Fruit fly (Drosophila melanogaster) whole organism, prepupa: ENCODE measurements around the gene CG3149.

Experiments used
- Blimp-1 ChIP-seq: fragments of 200-800 bp; sonication (Bioruptor generic); optimal IDR thresholded peaks from 3 replicates; lab custom pipeline; 2017; ENCODE audit warnings: missing biosample characterization, missing genetic modification characterization, mild to moderate bottlenecking, moderate library complexity, missing genetic modification reagents
- CG10631 ChIP-seq: fragments of 200-800 bp; sonication (Bioruptor generic); optimal IDR thresholded peaks from 2 replicates; lab custom pipeline; 2016; ENCODE audit warnings: missing biosample characterization, missing genetic modification characterization
- CG10669 ChIP-seq: fragments of 200-800 bp; sonication (Bioruptor generic); optimal IDR thresholded peaks from 3 replicates; lab custom pipeline; 2018; ENCODE audit warnings: missing biosample characterization, mild to moderate bottlenecking, missing genetic modification characterization, moderate library complexity
- CG11294 ChIP-seq: fragments of 200-800 bp; sonication (Bioruptor generic); IDR thresholded peaks from 2 replicates; pipeline ENCODE4 v1.3.6; 2022; ENCODE audit warnings: missing biosample characterization, missing genetic modification characterization
- CG11762 ChIP-seq: fragments of 200-800 bp; sonication (Bioruptor generic); optimal IDR thresholded peaks from 3 replicates; lab custom pipeline; 2016; ENCODE audit warnings: missing biosample characterization, missing genetic modification characterization; ENCODE audit not compliant: insufficient read depth
- CG15336 ChIP-seq: fragments of 200-800 bp; sonication (Bioruptor generic); IDR thresholded peaks from 2 replicates; pipeline ENCODE4 v1.3.6; 2022; ENCODE audit warnings: missing biosample characterization, missing genetic modification characterization
- CG1621 ChIP-seq: fragments of 200-800 bp; sonication (Bioruptor generic); optimal IDR thresholded peaks from 3 replicates; lab custom pipeline; 2018; ENCODE audit warnings: missing biosample characterization, mild to moderate bottlenecking, missing genetic modification characterization
- CG16779 ChIP-seq: fragments of 200-800 bp; sonication (Bioruptor generic); optimal IDR thresholded peaks from 3 replicates; lab custom pipeline; 2017; ENCODE audit warnings: missing biosample characterization, mild to moderate bottlenecking, missing genetic modification characterization
- CG31627 ChIP-seq: fragments of 200-800 bp; sonication (Bioruptor generic); optimal IDR thresholded peaks from 3 replicates; lab custom pipeline; 2016; ENCODE audit warnings: missing biosample characterization, missing genetic modification characterization
- CG32006 ChIP-seq: fragments of 200-800 bp; sonication (Bioruptor generic); optimal IDR thresholded peaks from 3 replicates; lab custom pipeline; 2017; ENCODE audit warnings: missing biosample characterization, mild to moderate bottlenecking, missing genetic modification characterization
- CG34406 ChIP-seq: fragments of 200-800 bp; sonication (Bioruptor generic); optimal IDR thresholded peaks from 3 replicates; lab custom pipeline; 2016; ENCODE audit warnings: missing biosample characterization, missing genetic modification characterization
- CG3919 ChIP-seq: fragments of 200-800 bp; sonication (Bioruptor generic); optimal IDR thresholded peaks from 3 replicates; lab custom pipeline; 2016; ENCODE audit warnings: missing biosample characterization, missing genetic modification characterization
- CG6163 ChIP-seq: fragments of 200-800 bp; sonication (Bioruptor generic); IDR thresholded peaks from 3 replicates; pipeline ENCODE4 v1.3.6; 2022; ENCODE audit warnings: missing biosample characterization, missing genetic modification characterization
- CG6792 ChIP-seq: fragments of 200-800 bp; sonication (Bioruptor generic); optimal IDR thresholded peaks from 3 replicates; lab custom pipeline; 2016; ENCODE audit warnings: missing biosample characterization, missing genetic modification characterization
- CG6808 ChIP-seq: fragments of 200-800 bp; sonication (Bioruptor generic); optimal IDR thresholded peaks from 3 replicates; lab custom pipeline; 2017; ENCODE audit warnings: missing biosample characterization, missing genetic modification characterization, mild to moderate bottlenecking, moderate library complexity, missing genetic modification reagents
- CG6854 ChIP-seq: fragments of 200-800 bp; sonication (Bioruptor generic); optimal IDR thresholded peaks from 2 replicates; lab custom pipeline; 2017; ENCODE audit warnings: missing biosample characterization, mild to moderate bottlenecking, missing genetic modification characterization
- CG7368 ChIP-seq: fragments of 200-800 bp; sonication (Bioruptor generic); optimal IDR thresholded peaks from 3 replicates; lab custom pipeline; 2016; ENCODE audit warnings: missing biosample characterization, missing genetic modification characterization
- CG8119 ChIP-seq: fragments of 200-800 bp; sonication (Bioruptor generic); IDR thresholded peaks from 3 replicates; pipeline ENCODE4 v1.3.6; 2022; ENCODE audit warnings: missing biosample characterization, missing genetic modification characterization
- CG8319 ChIP-seq: fragments of 200-800 bp; sonication (Bioruptor generic); optimal IDR thresholded peaks from 3 replicates; lab custom pipeline; 2016; ENCODE audit warnings: missing biosample characterization, missing genetic modification characterization
- CG8632 ChIP-seq: fragments of 200-800 bp; sonication (Bioruptor generic); optimal IDR thresholded peaks from 3 replicates; lab custom pipeline; 2016; ENCODE audit warnings: missing biosample characterization, missing genetic modification characterization
- CG9139 ChIP-seq: fragments of 200-800 bp; sonication (Bioruptor generic); optimal IDR thresholded peaks from 3 replicates; lab custom pipeline; 2017; ENCODE audit warnings: missing biosample characterization, mild to moderate bottlenecking, missing genetic modification characterization
- Eip75B ChIP-seq: fragments of 200-800 bp; sonication (Bioruptor generic); optimal IDR thresholded peaks from 3 replicates; lab custom pipeline; 2016; ENCODE audit warnings: missing biosample characterization, missing genetic modification characterization
- Eip78C ChIP-seq: fragments of 200-800 bp; sonication (Bioruptor generic); peaks from one replicate; lab custom pipeline; 2016; ENCODE audit warnings: missing biosample characterization, missing genetic modification characterization
- Ets21C ChIP-seq: fragments of 200-800 bp; sonication (Bioruptor generic); optimal IDR thresholded peaks from 3 replicates; lab custom pipeline; 2016; ENCODE audit warnings: missing biosample characterization, missing genetic modification characterization
- Ets96B ChIP-seq: fragments of 200-800 bp; optimal IDR thresholded peaks from 2 replicates; lab custom pipeline; 2019; ENCODE audit warnings: missing biosample characterization, mild to moderate bottlenecking, missing genetic modification characterization, moderate library complexity
- Gug ChIP-seq: fragments of 200-800 bp; sonication (Bioruptor generic); IDR thresholded peaks from 2 replicates; pipeline ENCODE4 v1.3.6; 2022; ENCODE audit warnings: missing biosample characterization, missing genetic modification characterization
- Hr4 ChIP-seq: fragments of 200-800 bp; sonication (Bioruptor generic); optimal IDR thresholded peaks from 3 replicates; lab custom pipeline; 2016; ENCODE audit warnings: missing biosample characterization, missing genetic modification characterization
- Lpt ChIP-seq: fragments of 200-800 bp; sonication (Bioruptor generic); optimal IDR thresholded peaks from 3 replicates; lab custom pipeline; 2016; ENCODE audit warnings: missing biosample characterization, missing genetic modification characterization
- Sox102F ChIP-seq: fragments of 200-800 bp; sonication (Bioruptor generic); optimal IDR thresholded peaks from 2 replicates; lab custom pipeline; 2016; ENCODE audit warnings: missing biosample characterization, mild to moderate bottlenecking, missing genetic modification characterization
- Sox14 ChIP-seq: fragments of 200-800 bp; sonication (Bioruptor generic); optimal IDR thresholded peaks from 3 replicates; lab custom pipeline; 2016; ENCODE audit warnings: missing biosample characterization, missing genetic modification characterization
- Sox15 ChIP-seq: fragments of 200-800 bp; sonication (Bioruptor generic); optimal IDR thresholded peaks from 3 replicates; lab custom pipeline; 2016; ENCODE audit warnings: missing biosample characterization, missing genetic modification characterization
- acj6 ChIP-seq: fragments of 200-800 bp; sonication (Bioruptor generic); optimal IDR thresholded peaks from 3 replicates; lab custom pipeline; 2016; ENCODE audit warnings: missing biosample characterization, missing genetic modification characterization
- cyc ChIP-seq: fragments of 200-800 bp; sonication (Bioruptor generic); optimal IDR thresholded peaks from 3 replicates; lab custom pipeline; 2016; ENCODE audit warnings: missing biosample characterization, missing genetic modification characterization
- dac ChIP-seq: fragments of 200-800 bp; sonication (Bioruptor generic); optimal IDR thresholded peaks from 2 replicates; lab custom pipeline; 2017; ENCODE audit warnings: missing biosample characterization, mild to moderate bottlenecking, missing genetic modification characterization
- dsx ChIP-seq: fragments of 200-800 bp; optimal IDR thresholded peaks from 3 replicates; lab custom pipeline; 2019; ENCODE audit warnings: missing biosample characterization, mild to moderate bottlenecking, missing genetic modification characterization, moderate library complexity; ENCODE audit not compliant: poor library complexity, severe bottlenecking
- eg ChIP-seq: fragments of 200-800 bp; sonication (Bioruptor generic); IDR thresholded peaks from 3 replicates; pipeline ENCODE4 v1.3.6; 2022; ENCODE audit warnings: missing biosample characterization, missing genetic modification characterization
- esn ChIP-seq: fragments of 200-800 bp; sonication (Bioruptor generic); optimal IDR thresholded peaks from 2 replicates; lab custom pipeline; 2016; ENCODE audit warnings: missing biosample characterization, mild to moderate bottlenecking, missing genetic modification characterization, moderate library complexity
- fd85E ChIP-seq: fragments of 200-800 bp; sonication (Bioruptor generic); optimal IDR thresholded peaks from 3 replicates; lab custom pipeline; 2016; ENCODE audit warnings: missing biosample characterization, missing genetic modification characterization
- fkh ChIP-seq: fragments of 200-800 bp; sonication (Bioruptor generic); optimal IDR thresholded peaks from 3 replicates; lab custom pipeline; 2017; ENCODE audit warnings: missing biosample characterization, mild to moderate bottlenecking, missing genetic modification characterization, moderate library complexity
- lz ChIP-seq: fragments of 200-800 bp; sonication (Bioruptor generic); optimal IDR thresholded peaks from 3 replicates; lab custom pipeline; 2016; ENCODE audit warnings: missing biosample characterization, missing genetic modification characterization
- net ChIP-seq: fragments of 200-800 bp; sonication (Bioruptor generic); optimal IDR thresholded peaks from 3 replicates; lab custom pipeline; 2016; ENCODE audit warnings: missing biosample characterization, missing genetic modification characterization
- pdm3 ChIP-seq: fragments of 200-800 bp; sonication (Bioruptor generic); optimal IDR thresholded peaks from 3 replicates; lab custom pipeline; 2016; ENCODE audit warnings: missing biosample characterization, missing genetic modification characterization
- salr ChIP-seq, 2 experiments: fragments of 200-800 bp; sonication (Bioruptor generic); optimal IDR thresholded peaks; 3 replicates each; lab custom pipeline; 2016 to 2018; ENCODE audit warnings: missing biosample characterization in 2 of 2, missing genetic modification characterization in 2 of 2, mild to moderate bottlenecking in 1 of 2
- spab ChIP-seq: fragments of 200-800 bp; sonication (Bioruptor generic); optimal IDR thresholded peaks from 2 replicates; lab custom pipeline; 2017; ENCODE audit warnings: missing biosample characterization, mild to moderate bottlenecking, missing genetic modification characterization, missing genetic modification reagents
- ss ChIP-seq, 2 experiments: fragments of 200-800 bp; sonication (Bioruptor generic); optimal IDR thresholded peaks; 2 replicates in 1 of 2; 3 replicates in 1 of 2; lab custom pipeline; 2017 to 2018; ENCODE audit warnings: mild to moderate bottlenecking in 2 of 2, missing biosample characterization in 2 of 2, missing genetic modification characterization in 2 of 2, moderate library complexity in 1 of 2
- svp ChIP-seq: fragments of 200-800 bp; sonication (Bioruptor generic); peaks from one replicate; lab custom pipeline; 2016; ENCODE audit warnings: missing biosample characterization, missing genetic modification characterization
- vri ChIP-seq: fragments of 200-800 bp; sonication (Bioruptor generic); optimal IDR thresholded peaks from 3 replicates; lab custom pipeline; 2016; ENCODE audit warnings: missing biosample characterization, mild to moderate bottlenecking, missing genetic modification characterization

The CG3149 gene

DNA sequence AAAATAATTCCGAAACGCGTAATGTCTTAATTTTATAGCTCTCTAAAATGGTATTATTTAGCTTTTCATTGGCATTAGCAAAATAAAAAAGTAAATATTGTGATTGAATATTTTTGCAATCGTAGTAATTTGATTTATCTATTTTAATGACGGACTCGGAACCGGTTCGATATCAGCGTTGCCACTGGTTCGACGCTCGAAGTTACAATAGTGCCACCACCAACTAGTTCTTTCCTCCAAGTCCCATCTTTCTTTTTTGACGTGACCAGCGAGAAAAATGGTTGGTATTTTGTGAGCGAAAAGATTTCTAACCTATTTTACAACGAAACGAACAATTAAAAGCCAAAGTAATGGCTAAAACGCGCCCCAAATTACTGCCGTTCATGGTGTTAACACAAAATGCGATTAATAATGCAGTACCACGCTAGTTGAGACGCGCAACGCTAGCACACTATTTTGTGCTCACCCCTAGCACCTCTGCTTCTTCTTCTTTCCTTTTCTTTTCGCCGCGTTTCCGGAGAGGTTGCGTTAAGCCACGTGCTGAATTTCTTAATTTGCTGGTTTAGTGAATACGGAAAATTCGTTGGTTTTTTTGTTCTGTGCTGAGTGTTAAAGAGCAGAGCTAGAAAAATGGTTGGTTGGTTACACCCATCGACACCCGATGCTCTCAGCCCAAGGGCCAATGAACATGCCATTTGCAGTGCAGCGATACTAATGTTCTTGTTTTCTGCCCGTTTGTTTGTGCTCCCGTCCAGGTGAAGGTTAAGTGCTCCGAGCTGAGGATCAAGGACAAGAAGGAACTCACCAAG lies 22.6 kb downstream of the CG3149 start, which contains the start of gene RpL35 (continued):
- TF ChIP-seq Sox102F (GFP tag; lab: Kevin White, UChicago) (peak; percentile 25), vri (peak; percentile 22), ss (GFP tag; optimal IDR thresholded peaks at IDR 0.05; lab: Kevin White, UChicago) (peak; percentile 56 to 66), CG16779 (tag; lab: Kevin White, UChicago) (peak; percentile 18), CG31627 (GFP tag; lab: Kevin White, UChicago) (peak; percentile 22), Gug (GFP tag; lab: Robert Waterston, UW) (no peak), Sox14 (GFP tag; lab: Kevin White, UChicago) (no peak), CG9139 (peak; percentile 31), CG6808 (peak; percentile 54), CG8632 (peak; percentile 3), salr (GFP tag; optimal IDR thresholded peaks at IDR 0.05; lab: Kevin White, UChicago) (peak in 1 of 2 experiments; percentile 14), CG7368 (GFP tag; lab: Kevin White, UChicago) (peak; percentile 46)

DNA sequence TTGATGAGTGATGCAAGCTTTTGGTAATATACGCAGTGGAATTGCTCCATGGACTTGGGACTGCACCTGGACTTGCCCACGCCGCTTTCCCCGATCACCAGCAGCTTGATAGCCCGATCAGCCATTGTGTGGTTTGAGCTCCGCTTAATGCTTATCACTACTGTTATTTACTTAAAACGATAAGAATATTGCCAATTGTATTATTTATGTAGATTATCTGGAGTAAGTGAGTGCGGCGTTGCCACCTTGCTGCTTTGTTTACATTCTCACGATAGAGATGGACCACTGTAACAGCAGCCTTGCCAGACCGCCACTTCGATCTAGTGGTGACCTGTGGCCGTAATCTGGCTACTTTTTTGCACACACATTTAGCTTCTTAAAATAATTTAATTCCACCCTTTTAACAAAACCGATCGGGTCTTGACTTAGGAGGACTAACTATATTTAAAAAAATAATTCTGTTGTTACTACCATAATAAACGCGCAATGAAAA lies 23.4 kb downstream of the CG3149 start, which contains the start of gene Rab18:
Gene Rab18, minus strand, starts transcription at position 276 of the 493 bp plus-strand sequence.
- TF ChIP-seq svp (GFP tag; lab: Kevin White, UChicago): peak; percentile 68
- TF ChIP-seq Eip75B (GFP tag; lab: Kevin White, UChicago): no peak
- peak; percentile 72 for TF ChIP-seq CG6854
- no peak for TF ChIP-seq net (GFP tag; lab: Kevin White, UChicago)
- no peak for TF ChIP-seq CG10669
- TF ChIP-seq CG6808: peak; percentile 17
- peak; percentile 52 for TF ChIP-seq CG31627 (GFP tag; lab: Kevin White, UChicago)
- TF ChIP-seq salr (GFP tag; optimal IDR thresholded peaks at IDR 0.05; lab: Kevin White, UChicago): no peak
- no peak for TF ChIP-seq esn (GFP tag; lab: Kevin White, UChicago)
- TF ChIP-seq Ets96B (tag; lab: Kevin White, UChicago): no peak
- no peak for TF ChIP-seq CG6792 (GFP tag; lab: Kevin White, UChicago)
- no peak for TF ChIP-seq Hr4 (GFP tag; lab: Kevin White, UChicago)
- TF ChIP-seq Eip78C: peak; percentile 64
- TF ChIP-seq spab (GFP tag; lab: Kevin White, UChicago): no peak
- no peak for TF ChIP-seq CG8119 (GFP tag; lab: Robert Waterston, UW)
- 0 out of 3 replicates have a peak, but pooled peaks have one; percentile 23 for TF ChIP-seq eg (GFP tag; lab: Robert Waterston, UW)
- no peak for TF ChIP-seq CG10631 (GFP tag; lab: Kevin White, UChicago)
- TF ChIP-seq ss (GFP tag; optimal IDR thresholded peaks at IDR 0.05; lab: Kevin White, UChicago): peak; percentile 51 to 57
- TF ChIP-seq CG9139: peak; percentile 27
- no peak for TF ChIP-seq dac
- no peak for TF ChIP-seq Sox15 (GFP tag; lab: Kevin White, UChicago)
- no peak for TF ChIP-seq acj6 (GFP tag; lab: Kevin White, UChicago)
- no peak for TF ChIP-seq CG3919 (GFP tag; lab: Kevin White, UChicago)
- TF ChIP-seq lz (GFP tag; lab: Kevin White, UChicago): peak; percentile 25
- TF ChIP-seq fkh: peak; percentile 81
- no peak for TF ChIP-seq CG16779 (tag; lab: Kevin White, UChicago)
- peak; percentile 26; the same call in 1 of the 3 replicates for TF ChIP-seq CG6163
- TF ChIP-seq CG1621 (tag; lab: Kevin White, UChicago): no peak
- peak; percentile 34 for TF ChIP-seq cyc (GFP tag; lab: Kevin White, UChicago)
- no peak for TF ChIP-seq dsx (GFP tag; lab: Kevin White, UChicago)
- TF ChIP-seq Gug (GFP tag; lab: Robert Waterston, UW): no peak
- TF ChIP-seq Ets21C (GFP tag; lab: Kevin White, UChicago): peak; percentile 28
- TF ChIP-seq CG32006: no peak
- no peak for TF ChIP-seq CG34406 (GFP tag; lab: Kevin White, UChicago)
- no peak for TF ChIP-seq CG8632
- no peak for TF ChIP-seq pdm3 (GFP tag; lab: Kevin White, UChicago)
- TF ChIP-seq CG15336 (GFP tag; lab: Robert Waterston, UW): no peak
- no peak for TF ChIP-seq Blimp-1
- TF ChIP-seq CG8319 (GFP tag; lab: Kevin White, UChicago): no peak
- no peak for TF ChIP-seq CG11294
- no peak for TF ChIP-seq Lpt (GFP tag; lab: Kevin White, UChicago)
- TF ChIP-seq CG11762 (GFP tag; lab: Kevin White, UChicago): no peak
- no peak for TF ChIP-seq fd85E (GFP tag; lab: Kevin White, UChicago)
